Fruit fly (Drosophila melanogaster) Kc167 (cell line): ENCODE data around the gene c11.1.

Experiments
- Sin3A ChIP-seq: fragments of >200 bp; optimal IDR thresholded peaks from 2 replicates; lab custom pipeline; 2018; ENCODE audit warnings: missing external identifiers
- h ChIP-seq: fragments of >200 bp; optimal IDR thresholded peaks from 3 replicates; lab custom pipeline; 2018; ENCODE audit warnings: missing external identifiers
- insv ChIP-seq: fragments of >200 bp; optimal IDR thresholded peaks from 3 replicates; lab custom pipeline; 2018; ENCODE audit warnings: missing external identifiers
- ttk ChIP-seq: sonication (Bioruptor generic); optimal IDR thresholded peaks from 2 replicates; lab custom pipeline; 2017; ENCODE audit warnings: missing external identifiers

DNA sequence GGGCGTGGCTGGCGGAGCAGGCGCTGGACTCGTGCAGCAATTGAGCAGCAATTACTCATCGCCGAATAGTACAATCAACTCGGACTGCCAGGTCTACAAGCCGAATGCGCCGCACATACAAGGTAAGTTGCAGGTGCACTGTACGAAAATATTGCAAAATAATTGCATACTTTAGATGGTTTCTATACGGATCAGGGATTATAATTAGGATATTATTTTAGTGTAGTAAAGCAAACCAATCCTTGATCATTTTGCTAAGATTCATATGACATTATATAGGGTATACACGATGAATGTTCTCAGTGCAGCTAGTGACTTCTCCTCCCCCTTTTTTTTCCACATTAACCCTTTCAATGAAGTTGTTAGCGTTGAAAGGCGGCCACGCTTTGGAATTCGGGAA is 12.6 kb upstream of the c11.1 start:
- no peak for TF ChIP-seq h
- no peak for TF ChIP-seq ttk
- no peak for TF ChIP-seq insv
- TF ChIP-seq Sin3A (lab: Kevin White, UChicago): no peak
